Fruit fly (Drosophila melanogaster) whole organism, embryonic: ENCODE measurements around the gene CG14020.

Experiments
- ATbp ChIP-seq: fragments of 200-800 bp; sonication (Bioruptor generic); optimal IDR thresholded peaks from 2 replicates; lab custom pipeline; 2017; ENCODE audit warnings: missing biosample characterization, mild to moderate bottlenecking, missing genetic modification characterization, missing genetic modification reagents
- Asciz ChIP-seq: fragments of 200-800 bp; sonication (Bioruptor generic); optimal IDR thresholded peaks from 2 replicates; lab custom pipeline; 2017; ENCODE audit warnings: missing biosample characterization, mild to moderate bottlenecking, missing genetic modification characterization, missing genetic modification reagents
- CG10267 ChIP-seq: fragments of 200-800 bp; sonication (Bioruptor generic); optimal IDR thresholded peaks from 2 replicates; lab custom pipeline; 2018; ENCODE audit warnings: missing biosample characterization, mild to moderate bottlenecking, missing genetic modification characterization, moderate library complexity
- CG10462 ChIP-seq: fragments of 200-800 bp; sonication (Bioruptor generic); optimal IDR thresholded peaks from 2 replicates; lab custom pipeline; 2016; ENCODE audit warnings: missing biosample characterization, missing genetic modification characterization
- CG10979 ChIP-seq: fragments of 200-800 bp; sonication (Bioruptor generic); optimal IDR thresholded peaks from 2 replicates; lab custom pipeline; 2018; ENCODE audit warnings: missing biosample characterization, mild to moderate bottlenecking, missing genetic modification characterization, moderate library complexity
- CG11085 ChIP-seq: fragments of 200-800 bp; sonication (Bioruptor generic); IDR thresholded peaks from 2 replicates; pipeline ENCODE4 v1.3.6; 2022; ENCODE audit warnings: missing biosample characterization, missing genetic modification characterization
- CG11093 ChIP-seq: fragments of 200-800 bp; sonication (Bioruptor generic); IDR thresholded peaks from 3 replicates; pipeline ENCODE4 v1.3.6; 2022; ENCODE audit warnings: missing biosample characterization, missing genetic modification characterization
- CG13123 ChIP-seq: fragments of 200-800 bp; sonication (Bioruptor generic); optimal IDR thresholded peaks from 2 replicates; lab custom pipeline; 2016; ENCODE audit warnings: missing biosample characterization, missing genetic modification characterization
- CG14014 ChIP-seq: fragments of 200-800 bp; sonication (Bioruptor generic); IDR thresholded peaks from 2 replicates; pipeline ENCODE4 v1.3.6; 2022; ENCODE audit warnings: missing biosample characterization, missing genetic modification characterization
- CG15011 ChIP-seq: fragments of 200-800 bp; sonication (Bioruptor generic); optimal IDR thresholded peaks from 3 replicates; lab custom pipeline; 2018; ENCODE audit warnings: missing biosample characterization, mild to moderate bottlenecking, missing genetic modification characterization
- CG15479 ChIP-seq: fragments of 200-800 bp; sonication (Bioruptor generic); optimal IDR thresholded peaks from 3 replicates; lab custom pipeline; 2019; ENCODE audit warnings: missing biosample characterization, mild to moderate bottlenecking, missing genetic modification characterization, moderate library complexity
- CG15696 ChIP-seq: fragments of 200-800 bp; sonication (Bioruptor generic); optimal IDR thresholded peaks from 2 replicates; lab custom pipeline; 2019; ENCODE audit warnings: missing biosample characterization, mild to moderate bottlenecking, missing genetic modification characterization, moderate library complexity
- CG1603 ChIP-seq: fragments of 200-800 bp; sonication (Bioruptor generic); optimal IDR thresholded peaks from 2 replicates; lab custom pipeline; 2019; ENCODE audit warnings: missing biosample characterization, mild to moderate bottlenecking, missing genetic modification characterization, moderate library complexity
- CG1647 ChIP-seq: fragments of 200-800 bp; sonication (Bioruptor generic); optimal IDR thresholded peaks from 3 replicates; lab custom pipeline; 2016; ENCODE audit warnings: missing biosample characterization, missing genetic modification characterization
- CG17328 ChIP-seq: fragments of 200-800 bp; sonication (Bioruptor generic); IDR thresholded peaks from 2 replicates; pipeline ENCODE4 v1.3.6; 2022; ENCODE audit warnings: missing biosample characterization, missing genetic modification characterization
- CG18619 ChIP-seq: fragments of 200-800 bp; sonication (Bioruptor generic); optimal IDR thresholded peaks from 3 replicates; lab custom pipeline; 2017; ENCODE audit warnings: missing biosample characterization, mild to moderate bottlenecking, missing genetic modification characterization
- CG32772 ChIP-seq: fragments of 200-800 bp; sonication (Bioruptor generic); IDR thresholded peaks from 2 replicates; pipeline ENCODE4 v1.3.6; 2022; ENCODE audit warnings: missing biosample characterization, missing genetic modification characterization
- CG4282 ChIP-seq: fragments of 200-800 bp; sonication (Bioruptor generic); optimal IDR thresholded peaks from 2 replicates; lab custom pipeline; 2016; ENCODE audit warnings: missing biosample characterization, missing genetic modification characterization
- CG43689 ChIP-seq: fragments of 200-800 bp; sonication (Bioruptor generic); IDR thresholded peaks from 2 replicates; pipeline ENCODE4 v1.3.6; 2022; ENCODE audit warnings: missing biosample characterization, missing genetic modification characterization
- CG4424 ChIP-seq: fragments of 200-800 bp; sonication (Bioruptor generic); optimal IDR thresholded peaks from 3 replicates; lab custom pipeline; 2016; ENCODE audit warnings: missing biosample characterization, missing genetic modification characterization
- CG5180 ChIP-seq: fragments of 200-800 bp; sonication (Bioruptor generic); optimal IDR thresholded peaks from 3 replicates; lab custom pipeline; 2017; ENCODE audit warnings: missing biosample characterization, missing genetic modification characterization, mild to moderate bottlenecking, moderate library complexity, missing genetic modification reagents
- CG6854 ChIP-seq: fragments of 200-800 bp; sonication (Bioruptor generic); optimal IDR thresholded peaks from 3 replicates; lab custom pipeline; 2017; ENCODE audit warnings: missing biosample characterization, mild to moderate bottlenecking, missing genetic modification characterization
- CG8388 ChIP-seq: fragments of 200-800 bp; sonication (Bioruptor generic); optimal IDR thresholded peaks from 2 replicates; lab custom pipeline; 2019; ENCODE audit warnings: missing biosample characterization, mild to moderate bottlenecking, missing genetic modification characterization, moderate library complexity
- CG9437 ChIP-seq: fragments of 200-800 bp; sonication (Bioruptor generic); optimal IDR thresholded peaks from 2 replicates; lab custom pipeline; 2018; ENCODE audit warnings: missing biosample characterization, mild to moderate bottlenecking, missing genetic modification characterization
- CG9727 ChIP-seq: fragments of 200-800 bp; sonication (Bioruptor generic); optimal IDR thresholded peaks from 3 replicates; lab custom pipeline; 2017; ENCODE audit warnings: missing biosample characterization, mild to moderate bottlenecking, missing genetic modification characterization
- CoRest ChIP-seq: fragments of 200-800 bp; sonication (Bioruptor generic); optimal IDR thresholded peaks from 3 replicates; lab custom pipeline; 2018; ENCODE audit warnings: missing biosample characterization, mild to moderate bottlenecking, missing genetic modification characterization, moderate library complexity
- Dfd ChIP-seq, 2 experiments: fragments of >200 bp; optimal IDR thresholded peaks; 2 replicates each; lab custom pipeline; 2017; ENCODE audit warnings: missing biosample characterization in 2 of 2, missing genetic modification characterization in 2 of 2
- Dll ChIP-seq: fragments of 200-800 bp; sonication (Bioruptor generic); IDR thresholded peaks from 4 replicates; pipeline ENCODE4 v1.3.6; 2022; ENCODE audit warnings: missing biosample characterization, missing genetic modification characterization; ENCODE audit not compliant: partially characterized antibody
- Eip74EF ChIP-seq, 2 experiments: fragments of 200-800 bp in 1 of 2; fragments of >200 bp in 1 of 2; sonication (Bioruptor generic) in 1 of 2; optimal IDR thresholded peaks; 2 replicates each; lab custom pipeline; 2017 to 2019; ENCODE audit warnings: missing biosample characterization in 2 of 2, missing genetic modification characterization in 2 of 2, mild to moderate bottlenecking in 1 of 2, moderate library complexity in 1 of 2
- Ets65A ChIP-seq: fragments of 200-800 bp; sonication (Bioruptor generic); peaks from one replicate; lab custom pipeline; 2016; ENCODE audit warnings: missing biosample characterization, missing genetic modification characterization
- Hr39 ChIP-seq: fragments of >200 bp; optimal IDR thresholded peaks from 2 replicates; lab custom pipeline; 2017
- Hsf ChIP-seq: fragments of 200-800 bp; sonication (Bioruptor generic); optimal IDR thresholded peaks from 3 replicates; lab custom pipeline; 2016; ENCODE audit warnings: missing biosample characterization, missing genetic modification characterization
- Med ChIP-seq: fragments of 200-800 bp; sonication (Bioruptor generic); peaks from one replicate; lab custom pipeline; 2016; ENCODE audit warnings: missing biosample characterization, missing genetic modification characterization, mild to moderate bottlenecking, inconsistent platforms, moderate library complexity
- Myb ChIP-seq: fragments of 200-800 bp; sonication (Bioruptor generic); optimal IDR thresholded peaks from 2 replicates; lab custom pipeline; 2016; ENCODE audit warnings: missing biosample characterization, missing genetic modification characterization
- NK7.1 ChIP-seq: fragments of 200-800 bp; sonication (Bioruptor generic); optimal IDR thresholded peaks from 3 replicates; lab custom pipeline; 2016; ENCODE audit warnings: missing biosample characterization, missing genetic modification characterization
- Sin3A ChIP-seq: fragments of >200 bp; optimal IDR thresholded peaks from 2 replicates; lab custom pipeline; 2018
- Xrp1 ChIP-seq: fragments of 200-800 bp; sonication (Bioruptor generic); IDR thresholded peaks from 2 replicates; pipeline ENCODE4 v1.3.6; 2022; ENCODE audit warnings: missing biosample characterization, missing genetic modification characterization
- YL-1 ChIP-seq: fragments of 200-800 bp; sonication (Bioruptor generic); optimal IDR thresholded peaks from 3 replicates; lab custom pipeline; 2017; ENCODE audit warnings: missing biosample characterization, mild to moderate bottlenecking, missing genetic modification characterization
- ac ChIP-seq: fragments of 200-800 bp; sonication (Bioruptor generic); optimal IDR thresholded peaks from 3 replicates; lab custom pipeline; 2017; ENCODE audit warnings: missing biosample characterization, mild to moderate bottlenecking, missing genetic modification characterization
- crp ChIP-seq, 2 experiments: fragments of 200-800 bp; sonication (Bioruptor generic); optimal IDR thresholded peaks; 2 replicates in 1 of 2; 3 replicates in 1 of 2; lab custom pipeline; 2017; ENCODE audit warnings: missing biosample characterization in 2 of 2, missing genetic modification characterization in 2 of 2, mild to moderate bottlenecking in 1 of 2, moderate library complexity in 1 of 2
- dan ChIP-seq: fragments of 200-800 bp; sonication (Bioruptor generic); IDR thresholded peaks from 2 replicates; pipeline ENCODE4 v1.3.6; 2022; ENCODE audit warnings: missing biosample characterization, missing genetic modification characterization
- gce ChIP-seq: fragments of 200-800 bp; sonication (Bioruptor generic); IDR thresholded peaks from 3 replicates; pipeline ENCODE4 v1.3.6; 2022; ENCODE audit warnings: missing biosample characterization, missing genetic modification characterization
- gem ChIP-seq: fragments of 200-800 bp; sonication (Bioruptor generic); optimal IDR thresholded peaks from 2 replicates; lab custom pipeline; 2019; ENCODE audit warnings: missing biosample characterization, mild to moderate bottlenecking, missing genetic modification characterization, moderate library complexity
- gt ChIP-seq: fragments of 200-800 bp; sonication (Bioruptor generic); IDR thresholded peaks from 2 replicates; pipeline ENCODE4 v1.3.6; 2022; ENCODE audit warnings: missing biosample characterization, missing genetic modification characterization
- lbe ChIP-seq: fragments of 200-800 bp; sonication (Bioruptor generic); optimal IDR thresholded peaks from 2 replicates; lab custom pipeline; 2016; ENCODE audit warnings: missing biosample characterization, mild to moderate bottlenecking, missing genetic modification characterization
- sens ChIP-seq: fragments of 200-800 bp; sonication (Bioruptor generic); peaks from one replicate; lab custom pipeline; 2016; ENCODE audit warnings: missing biosample characterization, missing genetic modification characterization
- sens-2 ChIP-seq: fragments of 200-800 bp; sonication (Bioruptor generic); IDR thresholded peaks from 2 replicates; pipeline ENCODE4 v1.3.6; 2022; ENCODE audit warnings: missing biosample characterization, missing genetic modification characterization
- sisA ChIP-seq: fragments of 200-800 bp; sonication (Bioruptor generic); IDR thresholded peaks from 2 replicates; pipeline ENCODE4 v1.3.6; 2022; ENCODE audit warnings: missing biosample characterization, missing genetic modification characterization
- slbo ChIP-seq: fragments of 200-800 bp; sonication (Bioruptor generic); IDR thresholded peaks from 2 replicates; pipeline ENCODE4 v1.3.6; 2022; ENCODE audit warnings: missing biosample characterization, missing genetic modification characterization
- yki ChIP-seq: fragments of >200 bp; optimal IDR thresholded peaks from 3 replicates; lab custom pipeline; 2018
- zfh1 ChIP-seq: fragments of 200-800 bp; sonication (Bioruptor generic); IDR thresholded peaks from 3 replicates; pipeline ENCODE4 v1.3.6; 2022; ENCODE audit warnings: missing biosample characterization, missing genetic modification characterization

CG14020 gene

dm6 chr2L:5479128-5479527 is 38.4 kb upstream of the CG14020 start (continued):
- TF ChIP-seq CG8388 (GFP tag; lab: Kevin White, UChicago) (no peak), Hr39 (lab: Kevin White, UChicago) (no peak), Eip74EF (GFP tag; optimal IDR thresholded peaks at IDR 0.05; lab: Kevin White, UChicago) (no peak), Dfd (GFP tag; optimal IDR thresholded peaks at IDR 0.05; lab: Kevin White, UChicago) (no peak), YL-1 (GFP tag; lab: Kevin White, UChicago) (no peak), CG4424 (no peak), slbo (no peak), CG5180 (GFP tag; lab: Kevin White, UChicago) (no peak), CG14014 (GFP tag; lab: Robert Waterston, UW) (no peak), CG10979 (tag; lab: Kevin White, UChicago) (peak; percentile 32), Xrp1 (GFP tag; lab: Robert Waterston, UW) (peak; percentile 41; the same call in 1 of the 2 replicates), CG15696 (peak; percentile 19)

- no peak for TF ChIP-seq gce (GFP tag; lab: Robert Waterston, UW)
- TF ChIP-seq lbe = peak; percentile 18
- TF ChIP-seq Med (GFP tag; lab: Kevin White, UChicago) = peak; percentile 11
- TF ChIP-seq crp (GFP tag; optimal IDR thresholded peaks at IDR 0.05; lab: Kevin White, UChicago) = no peak
- 0 out of 2 replicates have a peak, but pooled peaks have one; percentile 41 for TF ChIP-seq sens-2
- no peak for TF ChIP-seq gt (GFP tag; lab: Robert Waterston, UW)
- peak; percentile 49; the same call in 1 of the 2 replicates for TF ChIP-seq CG17328
- TF ChIP-seq CG6854 = no peak
- TF ChIP-seq ac = peak; percentile 27
- peak; percentile 45 for TF ChIP-seq CG9727 (GFP tag; lab: Kevin White, UChicago)
- no peak for TF ChIP-seq CG18619 (GFP tag; lab: Kevin White, UChicago)
- TF ChIP-seq NK7.1 = no peak
- no peak for TF ChIP-seq CG13123 (GFP tag; lab: Kevin White, UChicago)
- no peak for TF ChIP-seq CG4282
- TF ChIP-seq CG11093 (GFP tag; lab: Robert Waterston, UW) = no peak
- TF ChIP-seq Myb = no peak
- TF ChIP-seq CG1647 (GFP tag; lab: Kevin White, UChicago) = no peak
- TF ChIP-seq yki = no peak
- TF ChIP-seq Asciz (GFP tag; lab: Kevin White, UChicago) = no peak
- no peak for TF ChIP-seq CG9437 (GFP tag; lab: Kevin White, UChicago)
- no peak for TF ChIP-seq CG43689 (GFP tag; lab: Robert Waterston, UW)
- TF ChIP-seq CG10267 (tag; lab: Kevin White, UChicago) = peak; percentile 13
- TF ChIP-seq CG15479 = no peak
- TF ChIP-seq sisA (GFP tag; lab: Robert Waterston, UW) = no peak
- 0 out of 3 replicates have a peak, but pooled peaks have one; percentile 34 for TF ChIP-seq zfh1 (GFP tag; lab: Robert Waterston, UW)
- TF ChIP-seq sens (GFP tag; lab: Kevin White, UChicago) = peak; percentile 56
- no peak for TF ChIP-seq Hr39 (lab: Kevin White, UChicago)
- TF ChIP-seq Sin3A = no peak
- TF ChIP-seq Dll (GFP tag; lab: Robert Waterston, UW) = no peak
- peak; percentile 94 for TF ChIP-seq Ets65A (GFP tag; lab: Kevin White, UChicago)
- peak; percentile 23 for TF ChIP-seq CG1603 (tag; lab: Kevin White, UChicago)
- no peak for TF ChIP-seq ATbp (GFP tag; lab: Kevin White, UChicago)
- TF ChIP-seq CoRest (tag; lab: Kevin White, UChicago) = no peak
- TF ChIP-seq CG10462 (GFP tag; lab: Kevin White, UChicago) = no peak
- TF ChIP-seq CG32772 (GFP tag; lab: Robert Waterston, UW) = no peak
- no peak for TF ChIP-seq CG11085 (GFP tag; lab: Robert Waterston, UW)
- TF ChIP-seq gem (tag; lab: Kevin White, UChicago) = peak; percentile 28
- no peak for TF ChIP-seq Hsf
- no peak for TF ChIP-seq CG15011 (GFP tag; lab: Kevin White, UChicago)
- 0 out of 2 replicates have a peak, but pooled peaks have one; percentile 20 for TF ChIP-seq dan
Measured at dm6 chr2L:5479971-5480370, 37.6 kb upstream of the CG14020 start.
